Fruit fly (Drosophila melanogaster) whole organism, prepupa: ENCODE measurements around the gene CG10725.

ENCODE experiments used
- CG10631 ChIP-seq: fragments of 200-800 bp; sonication (Bioruptor generic); optimal IDR thresholded peaks from 2 replicates; lab custom pipeline; 2016; ENCODE audit warnings: missing biosample characterization, missing genetic modification characterization
- CG10669 ChIP-seq: fragments of 200-800 bp; sonication (Bioruptor generic); optimal IDR thresholded peaks from 3 replicates; lab custom pipeline; 2018; ENCODE audit warnings: missing biosample characterization, mild to moderate bottlenecking, missing genetic modification characterization, moderate library complexity
- CG11294 ChIP-seq: fragments of 200-800 bp; sonication (Bioruptor generic); IDR thresholded peaks from 2 replicates; pipeline ENCODE4 v1.3.6; 2022; ENCODE audit warnings: missing biosample characterization, missing genetic modification characterization
- CG11902 ChIP-seq: fragments of 200-800 bp; sonication (Bioruptor generic); optimal IDR thresholded peaks from 3 replicates; lab custom pipeline; 2016; ENCODE audit warnings: missing biosample characterization, missing genetic modification characterization
- CG15336 ChIP-seq: fragments of 200-800 bp; sonication (Bioruptor generic); IDR thresholded peaks from 2 replicates; pipeline ENCODE4 v1.3.6; 2022; ENCODE audit warnings: missing biosample characterization, missing genetic modification characterization
- CG1621 ChIP-seq: fragments of 200-800 bp; sonication (Bioruptor generic); optimal IDR thresholded peaks from 3 replicates; lab custom pipeline; 2018; ENCODE audit warnings: missing biosample characterization, mild to moderate bottlenecking, missing genetic modification characterization
- CG16779 ChIP-seq: fragments of 200-800 bp; sonication (Bioruptor generic); optimal IDR thresholded peaks from 3 replicates; lab custom pipeline; 2017; ENCODE audit warnings: missing biosample characterization, mild to moderate bottlenecking, missing genetic modification characterization
- CG3032 ChIP-seq: fragments of 200-800 bp; optimal IDR thresholded peaks from 2 replicates; lab custom pipeline; 2019; ENCODE audit warnings: missing biosample characterization, mild to moderate bottlenecking, missing genetic modification characterization, moderate library complexity
- CG32006 ChIP-seq: fragments of 200-800 bp; sonication (Bioruptor generic); optimal IDR thresholded peaks from 3 replicates; lab custom pipeline; 2017; ENCODE audit warnings: missing biosample characterization, mild to moderate bottlenecking, missing genetic modification characterization
- CG34406 ChIP-seq: fragments of 200-800 bp; sonication (Bioruptor generic); optimal IDR thresholded peaks from 3 replicates; lab custom pipeline; 2016; ENCODE audit warnings: missing biosample characterization, missing genetic modification characterization
- CG3919 ChIP-seq: fragments of 200-800 bp; sonication (Bioruptor generic); optimal IDR thresholded peaks from 3 replicates; lab custom pipeline; 2016; ENCODE audit warnings: missing biosample characterization, missing genetic modification characterization
- CG4318 ChIP-seq: fragments of 200-800 bp; sonication (Bioruptor generic); optimal IDR thresholded peaks from 3 replicates; lab custom pipeline; 2017; ENCODE audit warnings: missing biosample characterization, mild to moderate bottlenecking, missing genetic modification characterization
- CG6163 ChIP-seq: fragments of 200-800 bp; sonication (Bioruptor generic); IDR thresholded peaks from 3 replicates; pipeline ENCODE4 v1.3.6; 2022; ENCODE audit warnings: missing biosample characterization, missing genetic modification characterization
- CG6276 ChIP-seq: fragments of 200-800 bp; sonication (Bioruptor generic); optimal IDR thresholded peaks from 2 replicates; lab custom pipeline; 2017; ENCODE audit warnings: missing biosample characterization, mild to moderate bottlenecking, missing genetic modification characterization
- CG6808 ChIP-seq: fragments of 200-800 bp; sonication (Bioruptor generic); optimal IDR thresholded peaks from 3 replicates; lab custom pipeline; 2017; ENCODE audit warnings: missing biosample characterization, missing genetic modification characterization, mild to moderate bottlenecking, moderate library complexity, missing genetic modification reagents
- CG6854 ChIP-seq: fragments of 200-800 bp; sonication (Bioruptor generic); optimal IDR thresholded peaks from 2 replicates; lab custom pipeline; 2017; ENCODE audit warnings: missing biosample characterization, mild to moderate bottlenecking, missing genetic modification characterization
- CG7368 ChIP-seq: fragments of 200-800 bp; sonication (Bioruptor generic); optimal IDR thresholded peaks from 3 replicates; lab custom pipeline; 2016; ENCODE audit warnings: missing biosample characterization, missing genetic modification characterization
- CG8119 ChIP-seq: fragments of 200-800 bp; sonication (Bioruptor generic); IDR thresholded peaks from 3 replicates; pipeline ENCODE4 v1.3.6; 2022; ENCODE audit warnings: missing biosample characterization, missing genetic modification characterization
- CG8319 ChIP-seq: fragments of 200-800 bp; sonication (Bioruptor generic); optimal IDR thresholded peaks from 3 replicates; lab custom pipeline; 2016; ENCODE audit warnings: missing biosample characterization, missing genetic modification characterization
- CG9139 ChIP-seq: fragments of 200-800 bp; sonication (Bioruptor generic); optimal IDR thresholded peaks from 3 replicates; lab custom pipeline; 2017; ENCODE audit warnings: missing biosample characterization, mild to moderate bottlenecking, missing genetic modification characterization
- Eip75B ChIP-seq: fragments of 200-800 bp; sonication (Bioruptor generic); optimal IDR thresholded peaks from 3 replicates; lab custom pipeline; 2016; ENCODE audit warnings: missing biosample characterization, missing genetic modification characterization
- Eip78C ChIP-seq: fragments of 200-800 bp; sonication (Bioruptor generic); peaks from one replicate; lab custom pipeline; 2016; ENCODE audit warnings: missing biosample characterization, missing genetic modification characterization
- Ets21C ChIP-seq: fragments of 200-800 bp; sonication (Bioruptor generic); optimal IDR thresholded peaks from 3 replicates; lab custom pipeline; 2016; ENCODE audit warnings: missing biosample characterization, missing genetic modification characterization
- Ets96B ChIP-seq: fragments of 200-800 bp; optimal IDR thresholded peaks from 2 replicates; lab custom pipeline; 2019; ENCODE audit warnings: missing biosample characterization, mild to moderate bottlenecking, missing genetic modification characterization, moderate library complexity
- Gug ChIP-seq: fragments of 200-800 bp; sonication (Bioruptor generic); IDR thresholded peaks from 2 replicates; pipeline ENCODE4 v1.3.6; 2022; ENCODE audit warnings: missing biosample characterization, missing genetic modification characterization
- Hr38 ChIP-seq: sonication (Bioruptor generic); optimal IDR thresholded peaks from 2 replicates; lab custom pipeline; 2016; ENCODE audit warnings: missing biosample characterization, missing genetic modification characterization
- Hr39 ChIP-seq: fragments of 200-800 bp; sonication (Bioruptor generic); optimal IDR thresholded peaks from 2 replicates; lab custom pipeline; 2016; ENCODE audit warnings: missing biosample characterization, missing genetic modification characterization
- Hr4 ChIP-seq: fragments of 200-800 bp; sonication (Bioruptor generic); optimal IDR thresholded peaks from 3 replicates; lab custom pipeline; 2016; ENCODE audit warnings: missing biosample characterization, missing genetic modification characterization
- Lpt ChIP-seq: fragments of 200-800 bp; sonication (Bioruptor generic); optimal IDR thresholded peaks from 3 replicates; lab custom pipeline; 2016; ENCODE audit warnings: missing biosample characterization, missing genetic modification characterization
- Met ChIP-seq: fragments of 200-800 bp; sonication (Bioruptor generic); optimal IDR thresholded peaks from 3 replicates; lab custom pipeline; 2016; ENCODE audit warnings: missing biosample characterization, missing genetic modification characterization
- OdsH ChIP-seq: fragments of 200-800 bp; sonication (Bioruptor generic); optimal IDR thresholded peaks from 3 replicates; lab custom pipeline; 2016; ENCODE audit warnings: missing biosample characterization, missing genetic modification characterization
- Smox ChIP-seq: fragments of 200-800 bp; sonication (Bioruptor generic); optimal IDR thresholded peaks from 3 replicates; lab custom pipeline; 2016; ENCODE audit warnings: missing biosample characterization, missing genetic modification characterization
- Sox102F ChIP-seq: fragments of 200-800 bp; sonication (Bioruptor generic); optimal IDR thresholded peaks from 2 replicates; lab custom pipeline; 2016; ENCODE audit warnings: missing biosample characterization, mild to moderate bottlenecking, missing genetic modification characterization
- Sox14 ChIP-seq: fragments of 200-800 bp; sonication (Bioruptor generic); optimal IDR thresholded peaks from 3 replicates; lab custom pipeline; 2016; ENCODE audit warnings: missing biosample characterization, missing genetic modification characterization
- Sox15 ChIP-seq: fragments of 200-800 bp; sonication (Bioruptor generic); optimal IDR thresholded peaks from 3 replicates; lab custom pipeline; 2016; ENCODE audit warnings: missing biosample characterization, missing genetic modification characterization
- achi ChIP-seq: fragments of 200-800 bp; sonication (Bioruptor generic); optimal IDR thresholded peaks from 3 replicates; lab custom pipeline; 2016; ENCODE audit warnings: missing biosample characterization, missing genetic modification characterization
- acj6 ChIP-seq: fragments of 200-800 bp; sonication (Bioruptor generic); optimal IDR thresholded peaks from 3 replicates; lab custom pipeline; 2016; ENCODE audit warnings: missing biosample characterization, missing genetic modification characterization
- cyc ChIP-seq: fragments of 200-800 bp; sonication (Bioruptor generic); optimal IDR thresholded peaks from 3 replicates; lab custom pipeline; 2016; ENCODE audit warnings: missing biosample characterization, missing genetic modification characterization
- dac ChIP-seq: fragments of 200-800 bp; sonication (Bioruptor generic); optimal IDR thresholded peaks from 2 replicates; lab custom pipeline; 2017; ENCODE audit warnings: missing biosample characterization, mild to moderate bottlenecking, missing genetic modification characterization
- dsx ChIP-seq: fragments of 200-800 bp; optimal IDR thresholded peaks from 3 replicates; lab custom pipeline; 2019; ENCODE audit warnings: missing biosample characterization, mild to moderate bottlenecking, missing genetic modification characterization, moderate library complexity; ENCODE audit not compliant: poor library complexity, severe bottlenecking
- eg ChIP-seq: fragments of 200-800 bp; sonication (Bioruptor generic); IDR thresholded peaks from 3 replicates; pipeline ENCODE4 v1.3.6; 2022; ENCODE audit warnings: missing biosample characterization, missing genetic modification characterization
- fd59A ChIP-seq: fragments of 200-800 bp; sonication (Bioruptor generic); optimal IDR thresholded peaks from 2 replicates; lab custom pipeline; 2017; ENCODE audit warnings: missing biosample characterization, mild to moderate bottlenecking, missing genetic modification characterization, missing genetic modification reagents
- fd85E ChIP-seq: fragments of 200-800 bp; sonication (Bioruptor generic); optimal IDR thresholded peaks from 3 replicates; lab custom pipeline; 2016; ENCODE audit warnings: missing biosample characterization, missing genetic modification characterization
- fkh ChIP-seq: fragments of 200-800 bp; sonication (Bioruptor generic); optimal IDR thresholded peaks from 3 replicates; lab custom pipeline; 2017; ENCODE audit warnings: missing biosample characterization, mild to moderate bottlenecking, missing genetic modification characterization, moderate library complexity
- lz ChIP-seq: fragments of 200-800 bp; sonication (Bioruptor generic); optimal IDR thresholded peaks from 3 replicates; lab custom pipeline; 2016; ENCODE audit warnings: missing biosample characterization, missing genetic modification characterization
- net ChIP-seq: fragments of 200-800 bp; sonication (Bioruptor generic); optimal IDR thresholded peaks from 3 replicates; lab custom pipeline; 2016; ENCODE audit warnings: missing biosample characterization, missing genetic modification characterization
- pdm3 ChIP-seq: fragments of 200-800 bp; sonication (Bioruptor generic); optimal IDR thresholded peaks from 3 replicates; lab custom pipeline; 2016; ENCODE audit warnings: missing biosample characterization, missing genetic modification characterization
- salr ChIP-seq, 2 experiments: fragments of 200-800 bp; sonication (Bioruptor generic); optimal IDR thresholded peaks; 3 replicates each; lab custom pipeline; 2016 to 2018; ENCODE audit warnings: missing biosample characterization in 2 of 2, missing genetic modification characterization in 2 of 2, mild to moderate bottlenecking in 1 of 2
- spab ChIP-seq: fragments of 200-800 bp; sonication (Bioruptor generic); optimal IDR thresholded peaks from 2 replicates; lab custom pipeline; 2017; ENCODE audit warnings: missing biosample characterization, mild to moderate bottlenecking, missing genetic modification characterization, missing genetic modification reagents
- ss ChIP-seq, 2 experiments: fragments of 200-800 bp; sonication (Bioruptor generic); optimal IDR thresholded peaks; 2 replicates in 1 of 2; 3 replicates in 1 of 2; lab custom pipeline; 2017 to 2018; ENCODE audit warnings: mild to moderate bottlenecking in 2 of 2, missing biosample characterization in 2 of 2, missing genetic modification characterization in 2 of 2, moderate library complexity in 1 of 2
- svp ChIP-seq: fragments of 200-800 bp; sonication (Bioruptor generic); peaks from one replicate; lab custom pipeline; 2016; ENCODE audit warnings: missing biosample characterization, missing genetic modification characterization
- topi ChIP-seq: fragments of 200-800 bp; sonication (Bioruptor generic); optimal IDR thresholded peaks from 3 replicates; lab custom pipeline; 2016; ENCODE audit warnings: missing biosample characterization, missing genetic modification characterization
- vri ChIP-seq: fragments of 200-800 bp; sonication (Bioruptor generic); optimal IDR thresholded peaks from 3 replicates; lab custom pipeline; 2016; ENCODE audit warnings: missing biosample characterization, mild to moderate bottlenecking, missing genetic modification characterization

CG10725 gene

dm6 chr3L:13442400-13442799 lies 4.6 kb downstream of the CG10725 start, which contains the start of gene cmb:
TSS of gene cmb (plus strand) at chr3L:13442594.
- TF ChIP-seq CG16779 (tag; lab: Kevin White, UChicago) (peak; percentile 92), CG6854 (peak; percentile 80), CG11294 (GFP tag; lab: Robert Waterston, UW) (peak; percentile 23; the same call in 1 of the 2 replicates), Lpt (GFP tag; lab: Kevin White, UChicago) (peak; percentile 90), fd85E (GFP tag; lab: Kevin White, UChicago) (no peak), CG8119 (GFP tag; lab: Robert Waterston, UW) (peak; percentile 96), Gug (GFP tag; lab: Robert Waterston, UW) (peak; percentile 79), dac (peak; percentile 94), CG9139 (peak; percentile 91), CG32006 (GFP tag; lab: Kevin White, UChicago) (peak; percentile 93), Hr39 (no peak), svp (no peak), Smox (GFP tag; lab: Kevin White, UChicago) (peak; percentile 12), CG8319 (GFP tag; lab: Kevin White, UChicago) (no peak), acj6 (GFP tag; lab: Kevin White, UChicago) (peak; percentile 43), pdm3 (peak; percentile 68), Eip78C (GFP tag; lab: Kevin White, UChicago) (no peak), CG3919 (GFP tag; lab: Kevin White, UChicago) (peak; percentile 64), CG3032 (tag; lab: Kevin White, UChicago) (peak; percentile 88), vri (GFP tag; lab: Kevin White, UChicago) (peak; percentile 17), salr (GFP tag; optimal IDR thresholded peaks at IDR 0.05; lab: Kevin White, UChicago) (peak; percentile 81 to 88), Hr4 (GFP tag; lab: Kevin White, UChicago) (peak; percentile 74), ss (GFP tag; optimal IDR thresholded peaks at IDR 0.05; lab: Kevin White, UChicago) (peak; percentile 92 to 93), cyc (GFP tag; lab: Kevin White, UChicago) (peak; percentile 11), fd59A (GFP tag; lab: Kevin White, UChicago) (peak; percentile 66), Ets96B (tag; lab: Kevin White, UChicago) (peak; percentile 90), OdsH (peak; percentile 71), Ets21C (GFP tag; lab: Kevin White, UChicago) (no peak), lz (GFP tag; lab: Kevin White, UChicago) (peak; percentile 8), dsx (peak; percentile 88), Hr38 (GFP tag; lab: Kevin White, UChicago) (no peak), CG1621 (peak; percentile 90), CG11902 (GFP tag; lab: Kevin White, UChicago) (no peak), CG6163 (peak; percentile 97), net (peak; percentile 88), Sox15 (no peak), Eip75B (GFP tag; lab: Kevin White, UChicago) (peak; percentile 56), CG34406 (GFP tag; lab: Kevin White, UChicago) (peak; percentile 62), CG10669 (GFP tag; lab: Kevin White, UChicago) (peak; percentile 81), spab (peak; percentile 88), fkh (no peak), eg (GFP tag; lab: Robert Waterston, UW) (peak; percentile 97), topi (GFP tag; lab: Kevin White, UChicago) (peak; percentile 41), CG7368 (GFP tag; lab: Kevin White, UChicago) (peak; percentile 34), CG6808 (GFP tag; lab: Kevin White, UChicago) (peak; percentile 87), Sox102F (GFP tag; lab: Kevin White, UChicago) (peak; percentile 48), Met (no peak), CG10631 (no peak), CG4318 (no peak), achi (peak; percentile 88), CG15336 (GFP tag; lab: Robert Waterston, UW) (peak; percentile 91), CG6276 (GFP tag; lab: Kevin White, UChicago) (peak; percentile 98), Sox14 (GFP tag; lab: Kevin White, UChicago) (peak; percentile 62)
